Fruit fly (Drosophila melanogaster): ENCODE measurements around the gene Actbeta.

Gene Actbeta

DNA sequence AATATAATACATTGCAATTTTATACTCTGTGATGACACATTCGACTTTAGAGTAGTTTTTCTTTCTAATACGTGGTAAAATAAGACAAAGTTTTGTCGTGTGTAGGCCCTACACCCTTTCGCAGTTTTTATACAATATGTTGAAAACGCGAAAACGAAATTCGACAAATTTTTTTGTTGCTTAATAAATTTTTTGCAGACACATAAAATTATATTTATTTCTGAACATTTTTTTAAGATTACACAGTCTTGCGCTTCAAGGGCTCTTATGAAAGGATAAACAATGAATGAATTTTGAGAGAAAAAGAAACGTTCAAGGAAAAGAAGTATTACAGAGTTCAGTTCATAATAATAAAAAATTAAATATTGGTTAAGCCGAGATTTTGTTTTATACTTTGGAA is 37.3 kb upstream of the Actbeta start:
- TF ChIP-seq Pif1B (GFP tag; optimal IDR thresholded peaks at IDR 0.05) (no peak), CG15710 (tag; optimal IDR thresholded peaks at IDR 0.05) (no peak), Ets98B (GFP tag; IDR thresholded peaks at IDR 0.05) (no peak), CG17806 (tag; optimal IDR thresholded peaks at IDR 0.05) (no peak), CG12605 (GFP tag; IDR thresholded peaks at IDR 0.05) (no peak), Snoo (tag; optimal IDR thresholded peaks at IDR 0.05) (no peak), Pif1A (GFP tag; optimal IDR thresholded peaks at IDR 0.05) (no peak), CG8159 (tag; optimal IDR thresholded peaks at IDR 0.05) (no peak), CG4496 (GFP tag; IDR thresholded peaks at IDR 0.05) (no peak)

DNA sequence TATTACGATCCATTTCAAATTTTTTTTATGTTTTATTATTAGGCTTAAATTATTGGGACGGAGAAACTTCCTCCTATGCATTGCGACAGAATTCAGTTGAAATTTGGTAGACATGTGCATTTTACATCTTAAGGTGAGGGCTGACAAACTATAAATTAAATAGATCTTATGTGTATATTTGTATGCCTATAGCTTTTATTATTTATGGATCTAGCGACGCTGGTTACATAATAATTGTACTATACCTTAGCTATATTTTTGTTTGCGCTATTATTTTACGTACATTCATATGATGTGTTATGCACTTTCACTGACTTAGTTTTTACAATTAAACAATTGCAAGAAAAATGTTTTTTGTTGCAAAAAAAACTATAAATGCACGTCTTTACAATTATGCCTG is 30.7 kb upstream of the Actbeta start:
- TF ChIP-seq CG15710 (tag; optimal IDR thresholded peaks at IDR 0.05) (no peak), CG32121 (GFP tag; IDR thresholded peaks at IDR 0.05) (no peak)

DNA sequence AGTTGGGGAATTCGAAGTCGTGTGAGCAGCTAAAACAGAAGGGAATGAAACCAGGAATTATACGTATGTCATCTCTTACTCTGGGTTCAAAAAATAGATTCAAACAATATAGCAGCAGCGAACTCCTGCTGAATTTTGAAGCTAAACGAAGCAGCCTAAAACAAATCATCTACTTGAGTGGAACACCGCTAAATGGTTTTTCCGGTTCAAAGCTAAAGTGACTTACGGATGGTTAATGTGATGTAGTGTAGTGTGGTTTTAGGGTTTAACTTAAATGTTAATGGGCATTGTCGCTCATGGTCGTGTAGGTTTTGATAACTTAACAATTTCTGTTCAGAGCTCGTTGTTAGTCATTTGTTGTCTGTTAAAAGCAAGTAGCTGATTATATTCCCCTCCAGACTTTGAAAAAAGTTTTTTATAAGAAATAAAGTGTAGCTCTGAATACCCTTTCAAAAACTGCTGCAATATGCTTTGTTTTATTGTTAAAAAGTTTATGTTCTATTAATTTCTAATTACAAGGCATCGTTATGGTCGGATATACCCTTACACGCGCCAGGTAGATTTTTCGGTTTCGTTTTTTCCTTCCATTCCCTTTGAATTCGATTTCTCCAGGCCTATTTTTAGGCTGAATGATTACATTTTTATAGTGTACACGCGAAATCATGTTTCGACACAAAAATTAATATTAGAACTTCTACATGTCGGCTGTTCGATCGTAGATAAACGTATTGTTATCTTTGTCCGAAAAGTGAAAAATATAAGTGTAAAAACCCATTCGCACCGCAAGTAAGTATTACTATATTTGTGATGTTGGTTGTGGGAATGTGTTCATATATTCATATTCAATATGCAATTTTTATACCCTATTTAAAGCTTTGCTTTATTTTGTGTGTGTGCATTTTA is 28.5 kb upstream of the Actbeta start:
- TF ChIP-seq CG34367 (tag; optimal IDR thresholded peaks at IDR 0.05): peak; percentile 90
- TF ChIP-seq CG9948 (tag; optimal IDR thresholded peaks at IDR 0.05): peak; percentile 90
- TF ChIP-seq CG12605 (GFP tag; IDR thresholded peaks at IDR 0.05): no peak
- no peak for TF ChIP-seq CG4496 (GFP tag; IDR thresholded peaks at IDR 0.05)
- no peak for TF ChIP-seq CG8159 (tag; optimal IDR thresholded peaks at IDR 0.05)
- TF ChIP-seq gl (tag; optimal IDR thresholded peaks at IDR 0.05): peak; percentile 84
- no peak for TF ChIP-seq CG13204 (GFP tag; optimal IDR thresholded peaks at IDR 0.05)
- no peak for TF ChIP-seq fd96Ca (GFP tag; IDR thresholded peaks at IDR 0.05)
- peak; percentile 48 for TF ChIP-seq D1 (tag; optimal IDR thresholded peaks at IDR 0.05)
- TF ChIP-seq EcR (GFP tag; optimal IDR thresholded peaks at IDR 0.05): no peak
- peak; percentile 89 for TF ChIP-seq Snoo (tag; optimal IDR thresholded peaks at IDR 0.05)
- TF ChIP-seq Pif1B (GFP tag; optimal IDR thresholded peaks at IDR 0.05): peak; percentile 91
- TF ChIP-seq Ets98B (GFP tag; IDR thresholded peaks at IDR 0.05): no peak; the same call in 1 of the 2 replicates
- peak; percentile 89 for TF ChIP-seq CG17806 (tag; optimal IDR thresholded peaks at IDR 0.05)
- no peak; the same call in 1 of the 2 replicates for TF ChIP-seq CG10348 (GFP tag; IDR thresholded peaks at IDR 0.05)
- no peak for TF ChIP-seq rn (GFP tag; IDR thresholded peaks at IDR 0.05)
- TF ChIP-seq CG32121 (GFP tag; IDR thresholded peaks at IDR 0.05): peak; percentile 94
- peak; percentile 97 for TF ChIP-seq Pif1A (GFP tag; optimal IDR thresholded peaks at IDR 0.05)
- peak; percentile 94 for TF ChIP-seq CG8301 (tag; optimal IDR thresholded peaks at IDR 0.05)
- TF ChIP-seq CG14655 (GFP tag; optimal IDR thresholded peaks at IDR 0.05): peak; percentile 95
- TF ChIP-seq CG15710 (tag; optimal IDR thresholded peaks at IDR 0.05): peak; percentile 82

DNA sequence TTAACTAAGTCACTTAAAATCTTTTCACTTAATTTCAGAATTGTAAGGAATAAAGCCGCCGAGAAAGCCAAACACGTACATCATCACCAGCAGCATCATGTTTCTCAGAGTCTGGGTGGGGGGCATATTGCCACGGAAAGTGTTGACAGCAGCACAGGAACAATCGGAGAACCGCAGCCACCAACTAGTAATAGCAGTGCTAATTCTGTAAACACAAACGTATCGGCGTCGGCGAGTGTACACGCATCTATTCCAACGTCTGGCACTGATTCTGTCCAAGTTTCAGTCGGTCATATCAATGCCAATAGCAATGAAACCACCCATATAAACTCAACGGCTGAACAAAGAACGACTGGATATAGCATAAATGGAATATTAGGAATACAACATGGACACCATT is 21.5 kb upstream of the Actbeta start:
- TF ChIP-seq CG34367 (tag; optimal IDR thresholded peaks at IDR 0.05): no peak
- no peak for TF ChIP-seq EcR (GFP tag; optimal IDR thresholded peaks at IDR 0.05)
- TF ChIP-seq CG9948 (tag; optimal IDR thresholded peaks at IDR 0.05): no peak
- TF ChIP-seq CG4496 (GFP tag; IDR thresholded peaks at IDR 0.05): no peak
- TF ChIP-seq CG8159 (tag; optimal IDR thresholded peaks at IDR 0.05): no peak
- no peak for TF ChIP-seq CG17806 (tag; optimal IDR thresholded peaks at IDR 0.05)
- no peak for TF ChIP-seq gl (tag; optimal IDR thresholded peaks at IDR 0.05)
- no peak for TF ChIP-seq Pif1B (GFP tag; optimal IDR thresholded peaks at IDR 0.05)
- no peak for TF ChIP-seq CG12605 (GFP tag; IDR thresholded peaks at IDR 0.05)
- no peak for TF ChIP-seq CG14655 (GFP tag; optimal IDR thresholded peaks at IDR 0.05)
- no peak for TF ChIP-seq CG15710 (tag; optimal IDR thresholded peaks at IDR 0.05)

DNA sequence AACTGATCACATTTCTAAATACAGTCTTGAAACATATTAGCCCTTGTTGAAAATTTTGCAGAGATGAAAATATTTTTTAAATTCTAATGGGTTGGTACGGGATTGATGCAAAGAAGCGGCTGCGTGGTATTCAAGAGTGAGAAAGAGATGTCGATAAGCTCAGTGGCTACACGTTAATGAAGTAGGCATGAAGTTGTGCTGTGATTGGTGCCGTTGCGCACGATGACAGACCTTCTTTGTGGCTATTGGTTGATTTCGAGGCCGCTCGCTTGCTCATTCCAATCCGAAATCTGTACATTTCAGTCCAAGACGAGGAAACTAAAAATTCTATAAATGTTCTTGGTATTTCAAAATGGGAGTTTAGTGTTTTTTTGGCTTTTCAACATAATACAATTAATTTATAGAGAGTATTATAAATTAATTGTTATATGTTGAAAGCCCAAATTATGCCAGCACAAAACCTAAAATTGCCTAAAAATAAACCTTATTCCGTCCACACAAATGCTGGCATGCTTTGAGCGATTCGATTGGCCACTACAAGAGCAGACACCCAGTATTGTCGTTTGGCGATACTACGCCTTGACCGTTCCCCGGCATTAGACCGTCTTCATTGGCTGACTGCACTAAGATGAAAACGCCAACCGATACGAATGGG is 13.1 kb upstream of the Actbeta start:
- no peak for TF ChIP-seq Pif1A (GFP tag; optimal IDR thresholded peaks at IDR 0.05)
- TF ChIP-seq D1 (tag; optimal IDR thresholded peaks at IDR 0.05): no peak
- no peak for TF ChIP-seq Ets98B (GFP tag; IDR thresholded peaks at IDR 0.05)
- no peak for TF ChIP-seq CG4496 (GFP tag; IDR thresholded peaks at IDR 0.05)
- TF ChIP-seq EcR (GFP tag; optimal IDR thresholded peaks at IDR 0.05): no peak
- TF ChIP-seq Pif1B (GFP tag; optimal IDR thresholded peaks at IDR 0.05): no peak
- TF ChIP-seq CG13204 (GFP tag; optimal IDR thresholded peaks at IDR 0.05): no peak
- TF ChIP-seq CG32121 (GFP tag; IDR thresholded peaks at IDR 0.05): no peak
- TF ChIP-seq CG12605 (GFP tag; IDR thresholded peaks at IDR 0.05): no peak

DNA sequence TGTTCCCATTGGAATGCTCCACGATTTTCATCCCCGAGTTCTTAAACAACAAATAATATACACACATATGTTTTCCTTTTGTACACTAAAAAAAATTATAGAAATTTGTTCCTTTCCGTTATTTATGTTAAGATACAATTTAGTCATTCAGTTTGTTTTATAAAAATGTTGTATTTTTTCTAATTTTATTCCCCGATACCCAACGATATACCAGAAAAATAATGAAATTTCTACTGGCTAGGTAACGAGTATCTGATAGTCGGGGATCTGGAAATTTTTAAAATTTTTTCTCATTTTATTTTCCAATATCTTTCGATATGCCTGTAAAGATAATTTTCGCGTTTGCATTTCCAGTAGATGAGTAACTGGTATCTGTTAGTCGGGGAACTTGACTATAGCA is 8.8 kb upstream of the Actbeta start:
- no peak for TF ChIP-seq Ets98B (GFP tag; IDR thresholded peaks at IDR 0.05)
- TF ChIP-seq CG32121 (GFP tag; IDR thresholded peaks at IDR 0.05): no peak
- no peak for TF ChIP-seq CG34367 (tag; optimal IDR thresholded peaks at IDR 0.05)
- no peak for TF ChIP-seq fd96Ca (GFP tag; IDR thresholded peaks at IDR 0.05)
- no peak for TF ChIP-seq rn (GFP tag; IDR thresholded peaks at IDR 0.05)
- TF ChIP-seq CG8301 (tag; optimal IDR thresholded peaks at IDR 0.05): no peak
- TF ChIP-seq Snoo (tag; optimal IDR thresholded peaks at IDR 0.05): no peak
- TF ChIP-seq Pif1B (GFP tag; optimal IDR thresholded peaks at IDR 0.05): no peak
- TF ChIP-seq Pif1A (GFP tag; optimal IDR thresholded peaks at IDR 0.05): no peak
- no peak for TF ChIP-seq CG15710 (tag; optimal IDR thresholded peaks at IDR 0.05)
- no peak for TF ChIP-seq EcR (GFP tag; optimal IDR thresholded peaks at IDR 0.05)
- TF ChIP-seq gl (tag; optimal IDR thresholded peaks at IDR 0.05): no peak
- no peak for TF ChIP-seq CG14655 (GFP tag; optimal IDR thresholded peaks at IDR 0.05)
- TF ChIP-seq D1 (tag; optimal IDR thresholded peaks at IDR 0.05): no peak
- TF ChIP-seq CG4496 (GFP tag; IDR thresholded peaks at IDR 0.05): no peak

Data from whole organism, pupa.